Fruit fly (Drosophila melanogaster): Measurements from ENCODE around the gene hyx.

hyx gene

DNA sequence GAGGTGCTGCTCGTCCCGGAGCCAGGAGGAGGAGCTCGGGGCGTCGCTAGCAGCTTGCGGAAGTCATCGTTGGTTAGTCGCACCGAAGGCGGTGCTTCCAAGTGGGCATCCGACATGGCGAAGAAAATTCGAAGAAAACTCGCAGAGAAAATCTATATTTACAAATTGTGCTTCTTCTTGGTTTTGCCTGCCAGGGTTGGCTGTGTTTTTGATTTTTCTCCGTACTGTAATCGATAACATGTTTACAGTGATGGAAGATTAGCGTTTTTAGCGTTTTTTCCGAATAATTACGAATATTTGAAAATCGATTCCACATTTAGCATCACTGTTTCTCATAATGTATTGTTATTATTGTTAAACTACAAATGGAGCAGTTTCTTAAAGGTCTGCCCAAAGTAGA lies 26.3 kb downstream of the hyx start, which contains the start of the genes beag and Ada (continued):
- peak; percentile 63 for TF ChIP-seq CG12659 (GFP tag; optimal IDR thresholded peaks at IDR 0.05)
- peak; percentile 67 for TF ChIP-seq CG10147 (GFP tag; optimal IDR thresholded peaks at IDR 0.05)
- no peak for TF ChIP-seq gce (GFP tag; IDR thresholded peaks at IDR 0.05)
- peak; percentile 55 for TF ChIP-seq Scr (GFP tag; IDR thresholded peaks at IDR 0.05; ENCODE audit: partially characterized antibody)
- TF ChIP-seq CG17829 (tag; optimal IDR thresholded peaks at IDR 0.05): peak; percentile 58
- TF ChIP-seq Elba2 (GFP tag; optimal IDR thresholded peaks at IDR 0.05): no peak
- peak; percentile 40 for TF ChIP-seq Hsf (GFP tag; optimal IDR thresholded peaks at IDR 0.05)
- peak; percentile 63 for TF ChIP-seq sug (tag; optimal IDR thresholded peaks at IDR 0.05)
- TF ChIP-seq Awh (GFP tag; IDR thresholded peaks at IDR 0.05): no peak
- TF ChIP-seq unc-4 (GFP tag; IDR thresholded peaks at IDR 0.05; ENCODE audit: partially characterized antibody): peak; percentile 52
- TF ChIP-seq Ptx1 (GFP tag; IDR thresholded peaks at IDR 0.05): peak; percentile 54
- TF ChIP-seq dmrt99B (tag; optimal IDR thresholded peaks at IDR 0.05): no peak
- TF ChIP-seq CG1233 (GFP tag; optimal IDR thresholded peaks at IDR 0.05): peak; percentile 22
- TF ChIP-seq gro (GFP tag; optimal IDR thresholded peaks at IDR 0.05): peak; percentile 84
- no peak for TF ChIP-seq CG9727 (GFP tag; optimal IDR thresholded peaks at IDR 0.05)
- peak; percentile 19 for TF ChIP-seq CG1602 (GFP tag; optimal IDR thresholded peaks at IDR 0.05)
- TF ChIP-seq CG8944 (GFP tag; optimal IDR thresholded peaks at IDR 0.05): peak; percentile 43
- TF ChIP-seq CG17361 (GFP tag; IDR thresholded peaks at IDR 0.05): no peak
- TF ChIP-seq CG10267 (tag; optimal IDR thresholded peaks at IDR 0.05): peak; percentile 68
- TF ChIP-seq sens (GFP tag): peak; percentile 69
- no peak for TF ChIP-seq CTCF (GFP tag; optimal IDR thresholded peaks at IDR 0.05)
- TF ChIP-seq CG17385 (GFP tag; optimal IDR thresholded peaks at IDR 0.05): peak; percentile 99
- TF ChIP-seq ken (GFP tag; IDR thresholded peaks at IDR 0.05): no peak
- TF ChIP-seq sd (tag; optimal IDR thresholded peaks at IDR 0.05): no peak
- no peak for TF ChIP-seq zfh1 (GFP tag; IDR thresholded peaks at IDR 0.05)
- TF ChIP-seq Rx (GFP tag; IDR thresholded peaks at IDR 0.05): no peak
- peak; percentile 40 for TF ChIP-seq Myb (GFP tag; optimal IDR thresholded peaks at IDR 0.05)
- TF ChIP-seq CG5953 (GFP tag; IDR thresholded peaks at IDR 0.05): no peak
- TF ChIP-seq Vsx1 (GFP tag; optimal IDR thresholded peaks at IDR 0.05): no peak
- TF ChIP-seq pros (GFP tag; optimal IDR thresholded peaks at IDR 0.05): no peak

- 0 out of 2 replicates have a peak, but pooled peaks have one; percentile 42 for TF ChIP-seq inv (GFP tag; IDR thresholded peaks at IDR 0.05; ENCODE audit: partially characterized antibody)
- peak; percentile 67; the same call in 1 of the 3 replicates for TF ChIP-seq CG14860 (GFP tag; IDR thresholded peaks at IDR 0.05; ENCODE audit: partially characterized antibody)
- TF ChIP-seq CTCF (GFP tag; optimal IDR thresholded peaks at IDR 0.05): peak; percentile 55
- TF ChIP-seq Bgb (GFP tag; IDR thresholded peaks at IDR 0.05; ENCODE audit: partially characterized antibody): peak; percentile 69
- no peak for TF ChIP-seq aop (GFP tag; IDR thresholded peaks at IDR 0.05)
- TF ChIP-seq caup (GFP tag; optimal IDR thresholded peaks at IDR 0.05; ENCODE audit: severe bottlenecking): no peak
- peak; percentile 66 for TF ChIP-seq vnd (GFP tag; IDR thresholded peaks at IDR 0.05; ENCODE audit: partially characterized antibody)
- no peak for TF ChIP-seq ems (GFP tag; optimal IDR thresholded peaks at IDR 0.05)
- TF ChIP-seq CG15011 (GFP tag; optimal IDR thresholded peaks at IDR 0.05): no peak
- TF ChIP-seq CG4820 (GFP tag; optimal IDR thresholded peaks at IDR 0.05): no peak
- no peak for TF ChIP-seq MESR4 (GFP tag; optimal IDR thresholded peaks at IDR 0.05)
- TF ChIP-seq CG6791 (GFP tag; IDR thresholded peaks at IDR 0.05; ENCODE audit: partially characterized antibody): peak; percentile 71; the same call in 2 of the 3 replicates
- TF ChIP-seq HLH4C (GFP tag; IDR thresholded peaks at IDR 0.05; ENCODE audit: partially characterized antibody): 0 out of 3 replicates have a peak, but pooled peaks have one; percentile 42
- 0 out of 2 replicates have a peak, but pooled peaks have one; percentile 20 for TF ChIP-seq CG13287 (GFP tag; IDR thresholded peaks at IDR 0.05; ENCODE audit: partially characterized antibody)
- peak; percentile 37; the same call in 1 of the 2 replicates for TF ChIP-seq Scr (GFP tag; IDR thresholded peaks at IDR 0.05; ENCODE audit: partially characterized antibody)
- peak; percentile 72 for TF ChIP-seq knrl (GFP tag; IDR thresholded peaks at IDR 0.05; ENCODE audit: partially characterized antibody)
- peak; percentile 71 for TF ChIP-seq CG16813 (GFP tag; IDR thresholded peaks at IDR 0.05; ENCODE audit: partially characterized antibody)
- TF ChIP-seq bbx (GFP tag; IDR thresholded peaks at IDR 0.05; ENCODE audit: partially characterized antibody): peak; percentile 54; the same call in 1 of the 2 replicates
- TF ChIP-seq hb (GFP tag; IDR thresholded peaks at IDR 0.05; ENCODE audit: partially characterized antibody): peak; percentile 68; the same call in 2 of the 3 replicates
- peak; percentile 70; the same call in 1 of the 2 replicates for TF ChIP-seq amos (GFP tag; IDR thresholded peaks at IDR 0.05; ENCODE audit: partially characterized antibody)
- peak; percentile 23 for TF ChIP-seq bcd (GFP tag; optimal IDR thresholded peaks at IDR 0.05)
- peak; percentile 75 for TF ChIP-seq Ets65A (GFP tag)
These were observed 29.9 kb downstream of the hyx start for dm6 chr3R:9068418-9068817.
